Worm (Caenorhabditis elegans) whole organism, L2 larva: ENCODE results near the gene pmp-1.

Experiments used
- ama-1 ChIP-seq: fragments of 150-350 bp; optimal IDR thresholded peaks from 2 replicates; lab custom pipeline; 2018; ENCODE audit warnings: inconsistent platforms
- fos-1 ChIP-seq: fragments of 150-350 bp; optimal IDR thresholded peaks from 2 replicates; lab custom pipeline; 2014; ENCODE audit warnings: missing biosample characterization, missing genetic modification characterization
- mdl-1 ChIP-seq, 2 experiments: fragments of 150-350 bp in 1 of 2; sonication (generic microtip) in 1 of 2; optimal IDR thresholded peaks; 2 replicates each; lab custom pipeline; 2017; ENCODE audit warnings: missing biosample characterization in 2 of 2, missing genetic modification characterization in 2 of 2
- nhr-12 ChIP-seq: fragments of 150-350 bp; optimal IDR thresholded peaks from 2 replicates; lab custom pipeline; 2014; ENCODE audit warnings: missing biosample characterization, missing genetic modification characterization
- nhr-77 ChIP-seq: fragments of 150-350 bp; optimal IDR thresholded peaks from 2 replicates; lab custom pipeline; 2014; ENCODE audit warnings: missing biosample characterization, missing genetic modification characterization
- snpc-4 ChIP-seq: fragments of 150-350 bp; optimal IDR thresholded peaks from 2 replicates; lab custom pipeline; 2014; ENCODE audit warnings: missing biosample characterization, missing genetic modification characterization
- ztf-11 ChIP-seq: sonication (generic microtip); optimal IDR thresholded peaks from 2 replicates; lab custom pipeline; 2017; ENCODE audit warnings: missing biosample characterization, missing genetic modification characterization

ce11 chrII:6876957-6877356 lies 6.6 kb downstream of the pmp-1 start, which contains the start of gene slc-36.5:
- TF ChIP-seq snpc-4 (tag; lab: Kevin White, UChicago), result no peak
- no peak for TF ChIP-seq ama-1 (lab: Kevin White, UChicago)
- no peak for TF ChIP-seq mdl-1 (tag; optimal IDR thresholded peaks at IDR 0.05; lab: Kevin White, UChicago)
- no peak for TF ChIP-seq nhr-77 (tag; lab: Kevin White, UChicago)
- no peak for TF ChIP-seq fos-1 (tag; lab: Kevin White, UChicago)
- no peak for TF ChIP-seq ztf-11 (tag; lab: Kevin White, UChicago)
- no peak for TF ChIP-seq nhr-12
